Fruit fly (Drosophila melanogaster) whole organism, embryonic: ENCODE data around the gene CG14205.

Experiments
- ATbp ChIP-seq: fragments of 200-800 bp; sonication (Bioruptor generic); optimal IDR thresholded peaks from 2 replicates; lab custom pipeline; 2017; ENCODE audit warnings: missing biosample characterization, mild to moderate bottlenecking, missing genetic modification characterization, missing genetic modification reagents
- C15 ChIP-seq: fragments of 200-800 bp; sonication (Bioruptor generic); IDR thresholded peaks from 3 replicates; pipeline ENCODE4 v1.3.6; 2022; ENCODE audit warnings: missing biosample characterization, missing genetic modification characterization
- CG11456 ChIP-seq: fragments of 200-800 bp; sonication (Bioruptor generic); IDR thresholded peaks from 3 replicates; pipeline ENCODE4 v1.3.6; 2022; ENCODE audit warnings: missing biosample characterization, missing genetic modification characterization
- CG12236 ChIP-seq: fragments of 200-800 bp; sonication (Bioruptor generic); optimal IDR thresholded peaks from 2 replicates; lab custom pipeline; 2016; ENCODE audit warnings: missing biosample characterization, missing genetic modification characterization
- CG14710 ChIP-seq: fragments of 200-800 bp; sonication (Bioruptor generic); optimal IDR thresholded peaks from 3 replicates; lab custom pipeline; 2019; ENCODE audit warnings: missing biosample characterization, mild to moderate bottlenecking, missing genetic modification characterization, moderate library complexity
- CG15011 ChIP-seq: fragments of 200-800 bp; sonication (Bioruptor generic); optimal IDR thresholded peaks from 3 replicates; lab custom pipeline; 2018; ENCODE audit warnings: missing biosample characterization, mild to moderate bottlenecking, missing genetic modification characterization
- CG18476 ChIP-seq: fragments of 200-800 bp; sonication (Bioruptor generic); optimal IDR thresholded peaks from 2 replicates; lab custom pipeline; 2016; ENCODE audit warnings: missing biosample characterization, mild to moderate bottlenecking, missing genetic modification characterization
- CG2120 ChIP-seq: fragments of 200-800 bp; sonication (Bioruptor generic); optimal IDR thresholded peaks from 3 replicates; lab custom pipeline; 2016; ENCODE audit warnings: missing biosample characterization, missing genetic modification characterization
- CG2712 ChIP-seq: fragments of 200-800 bp; optimal IDR thresholded peaks from 3 replicates; lab custom pipeline; 2019; ENCODE audit warnings: missing biosample characterization, mild to moderate bottlenecking, missing genetic modification characterization, moderate library complexity
- CG32532 ChIP-seq: fragments of 200-800 bp; sonication (Bioruptor generic); IDR thresholded peaks from 2 replicates; pipeline ENCODE4 v1.3.6; 2022; ENCODE audit warnings: missing biosample characterization, missing genetic modification characterization
- CG3995 ChIP-seq: fragments of 200-800 bp; sonication (Bioruptor generic); optimal IDR thresholded peaks from 3 replicates; lab custom pipeline; 2016; ENCODE audit warnings: missing biosample characterization, missing genetic modification characterization
- CG4328 ChIP-seq: fragments of 200-800 bp; sonication (Bioruptor generic); optimal IDR thresholded peaks from 3 replicates; lab custom pipeline; 2017; ENCODE audit warnings: missing biosample characterization, missing genetic modification reagents, missing genetic modification characterization
- CG4404 ChIP-seq: fragments of 200-800 bp; sonication (Bioruptor generic); IDR thresholded peaks from 2 replicates; pipeline ENCODE4 v1.3.6; 2022; ENCODE audit warnings: missing biosample characterization, missing genetic modification characterization
- CG4617 ChIP-seq: fragments of 200-800 bp; sonication (Bioruptor generic); optimal IDR thresholded peaks from 3 replicates; lab custom pipeline; 2016; ENCODE audit warnings: missing biosample characterization, missing genetic modification characterization, borderline replicate concordance
- CG4707 ChIP-seq: fragments of 200-800 bp; sonication (Bioruptor generic); optimal IDR thresholded peaks from 2 replicates; lab custom pipeline; 2018; ENCODE audit warnings: missing biosample characterization, mild to moderate bottlenecking, missing genetic modification characterization, moderate library complexity
- CG5180 ChIP-seq: fragments of 200-800 bp; sonication (Bioruptor generic); optimal IDR thresholded peaks from 3 replicates; lab custom pipeline; 2017; ENCODE audit warnings: missing biosample characterization, missing genetic modification characterization, mild to moderate bottlenecking, moderate library complexity, missing genetic modification reagents
- CG7357 ChIP-seq: fragments of 200-800 bp; sonication (Bioruptor generic); IDR thresholded peaks from 3 replicates; pipeline ENCODE4 v1.3.6; 2022; ENCODE audit warnings: missing biosample characterization, missing genetic modification characterization
- CG7839 ChIP-seq: fragments of 200-800 bp; sonication (Bioruptor generic); optimal IDR thresholded peaks from 3 replicates; lab custom pipeline; 2018; ENCODE audit warnings: missing biosample characterization, mild to moderate bottlenecking, missing genetic modification characterization, moderate library complexity
- CG8388 ChIP-seq: fragments of 200-800 bp; sonication (Bioruptor generic); optimal IDR thresholded peaks from 2 replicates; lab custom pipeline; 2019; ENCODE audit warnings: missing biosample characterization, mild to moderate bottlenecking, missing genetic modification characterization, moderate library complexity
- CG9437 ChIP-seq: fragments of 200-800 bp; sonication (Bioruptor generic); optimal IDR thresholded peaks from 2 replicates; lab custom pipeline; 2018; ENCODE audit warnings: missing biosample characterization, mild to moderate bottlenecking, missing genetic modification characterization
- CG9797 ChIP-seq: fragments of 200-800 bp; sonication (Bioruptor generic); optimal IDR thresholded peaks from 3 replicates; lab custom pipeline; 2018; ENCODE audit warnings: missing biosample characterization, mild to moderate bottlenecking, missing genetic modification characterization
- Elba2 ChIP-seq: fragments of 200-800 bp; sonication (Bioruptor generic); optimal IDR thresholded peaks from 3 replicates; lab custom pipeline; 2016; ENCODE audit warnings: missing biosample characterization, missing genetic modification characterization
- Ets97D ChIP-seq: fragments of 200-800 bp; sonication (Bioruptor generic); optimal IDR thresholded peaks from 3 replicates; lab custom pipeline; 2016; ENCODE audit warnings: missing biosample characterization, missing genetic modification characterization
- Gsc ChIP-seq: fragments of 200-800 bp; sonication (Bioruptor generic); IDR thresholded peaks from 2 replicates; pipeline ENCODE4 v1.3.6; 2022; ENCODE audit warnings: missing biosample characterization, missing genetic modification characterization
- Hmx ChIP-seq: fragments of 200-800 bp; sonication (Bioruptor generic); optimal IDR thresholded peaks from 2 replicates; lab custom pipeline; 2016; ENCODE audit warnings: missing biosample characterization, missing genetic modification characterization
- MBD-R2 ChIP-seq: fragments of 200-800 bp; sonication (Bioruptor generic); IDR thresholded peaks from 2 replicates; pipeline ENCODE4 v1.3.6; 2022; ENCODE audit warnings: missing biosample characterization, missing genetic modification characterization
- Myb ChIP-seq: fragments of 200-800 bp; sonication (Bioruptor generic); optimal IDR thresholded peaks from 2 replicates; lab custom pipeline; 2016; ENCODE audit warnings: missing biosample characterization, missing genetic modification characterization
- NfI ChIP-seq: fragments of 200-800 bp; sonication (Bioruptor generic); optimal IDR thresholded peaks from 3 replicates; lab custom pipeline; 2018; ENCODE audit warnings: missing biosample characterization, mild to moderate bottlenecking, missing genetic modification characterization, moderate library complexity
- Poxn ChIP-seq: fragments of 200-800 bp; sonication (Bioruptor generic); IDR thresholded peaks from 2 replicates; pipeline ENCODE4 v1.3.6; 2022; ENCODE audit warnings: missing biosample characterization, missing genetic modification characterization
- Vsx1 ChIP-seq: fragments of 200-800 bp; sonication (Bioruptor generic); optimal IDR thresholded peaks from 2 replicates; lab custom pipeline; 2017; ENCODE audit warnings: missing biosample characterization, mild to moderate bottlenecking, missing genetic modification characterization, missing genetic modification reagents
- az2 ChIP-seq: fragments of 200-800 bp; sonication (Bioruptor generic); optimal IDR thresholded peaks from 3 replicates; lab custom pipeline; 2016; ENCODE audit warnings: missing biosample characterization, missing genetic modification characterization
- ci ChIP-seq: fragments of 200-800 bp; sonication (Bioruptor generic); IDR thresholded peaks from 3 replicates; pipeline ENCODE4 v1.3.6; 2022; ENCODE audit warnings: missing biosample characterization, missing genetic modification characterization
- emc ChIP-seq: fragments of 200-800 bp; sonication (Bioruptor generic); optimal IDR thresholded peaks from 2 replicates; lab custom pipeline; 2016; ENCODE audit warnings: missing biosample characterization, missing genetic modification characterization
- gcm ChIP-seq: fragments of 200-800 bp; sonication (Bioruptor generic); optimal IDR thresholded peaks from 2 replicates; lab custom pipeline; 2019; ENCODE audit warnings: missing biosample characterization, mild to moderate bottlenecking, missing genetic modification characterization, moderate library complexity
- grn ChIP-seq: fragments of 200-800 bp; sonication (Bioruptor generic); optimal IDR thresholded peaks from 3 replicates; lab custom pipeline; 2017; ENCODE audit warnings: missing biosample characterization, missing genetic modification characterization
- hkb ChIP-seq, 2 experiments: fragments of 200-800 bp in 1 of 2; fragments of >200 bp in 1 of 2; sonication (Bioruptor generic) in 1 of 2; IDR thresholded peaks in 1 of 2; optimal IDR thresholded peaks in 1 of 2; 2 replicates each; pipeline versions ENCODE4 v1.3.6 to Lab custom; 2017 to 2022; ENCODE audit warnings: missing biosample characterization in 1 of 2, missing genetic modification characterization in 1 of 2
- kay ChIP-seq: fragments of 200-800 bp; sonication (Bioruptor generic); optimal IDR thresholded peaks from 2 replicates; lab custom pipeline; 2016; ENCODE audit warnings: missing biosample characterization, missing genetic modification characterization
- klu ChIP-seq: fragments of 200-800 bp; sonication (Bioruptor generic); IDR thresholded peaks from 2 replicates; pipeline ENCODE4 v1.3.6; 2022; ENCODE audit warnings: missing biosample characterization, missing genetic modification characterization
- maf-S ChIP-seq: fragments of 200-800 bp; sonication (Bioruptor generic); optimal IDR thresholded peaks from 2 replicates; lab custom pipeline; 2016; ENCODE audit warnings: missing biosample characterization, missing genetic modification characterization
- nerfin-1 ChIP-seq: fragments of 200-800 bp; sonication (Bioruptor generic); optimal IDR thresholded peaks from 3 replicates; lab custom pipeline; 2019; ENCODE audit warnings: missing biosample characterization, mild to moderate bottlenecking, missing genetic modification characterization, moderate library complexity
- seq ChIP-seq: fragments of 200-800 bp; sonication (Bioruptor generic); IDR thresholded peaks from 2 replicates; pipeline ENCODE4 v1.3.6; 2022; ENCODE audit warnings: missing biosample characterization, missing genetic modification characterization
- sisA ChIP-seq: fragments of 200-800 bp; sonication (Bioruptor generic); IDR thresholded peaks from 2 replicates; pipeline ENCODE4 v1.3.6; 2022; ENCODE audit warnings: missing biosample characterization, missing genetic modification characterization
- sqz ChIP-seq: fragments of 200-800 bp; sonication (Bioruptor generic); optimal IDR thresholded peaks from 3 replicates; lab custom pipeline; 2018; ENCODE audit warnings: missing biosample characterization, mild to moderate bottlenecking, missing genetic modification characterization
- stc ChIP-seq: fragments of 200-800 bp; sonication (Bioruptor generic); IDR thresholded peaks from 2 replicates; pipeline ENCODE4 v1.3.6; 2022; ENCODE audit warnings: missing biosample characterization, missing genetic modification characterization
- tin ChIP-seq: fragments of 200-800 bp; sonication (Bioruptor generic); optimal IDR thresholded peaks from 3 replicates; lab custom pipeline; 2016; ENCODE audit warnings: missing biosample characterization, missing genetic modification characterization
- trem ChIP-seq: fragments of 200-800 bp; optimal IDR thresholded peaks from 3 replicates; lab custom pipeline; 2019; ENCODE audit warnings: missing biosample characterization, mild to moderate bottlenecking, missing genetic modification characterization, moderate library complexity
- twi ChIP-seq: fragments of 200-800 bp; optimal IDR thresholded peaks from 2 replicates; lab custom pipeline; 2019; ENCODE audit warnings: missing biosample characterization, mild to moderate bottlenecking, missing genetic modification characterization, moderate library complexity
- unc-4 ChIP-seq: fragments of 200-800 bp; sonication (Bioruptor generic); IDR thresholded peaks from 2 replicates; pipeline ENCODE4 v1.3.6; 2022; ENCODE audit warnings: missing biosample characterization, missing genetic modification characterization; ENCODE audit not compliant: partially characterized antibody
- z ChIP-seq: fragments of 200-800 bp; sonication (Bioruptor generic); IDR thresholded peaks from 3 replicates; pipeline ENCODE4 v1.3.6; 2022; ENCODE audit warnings: missing biosample characterization, missing genetic modification characterization

Gene CG14205

DNA sequence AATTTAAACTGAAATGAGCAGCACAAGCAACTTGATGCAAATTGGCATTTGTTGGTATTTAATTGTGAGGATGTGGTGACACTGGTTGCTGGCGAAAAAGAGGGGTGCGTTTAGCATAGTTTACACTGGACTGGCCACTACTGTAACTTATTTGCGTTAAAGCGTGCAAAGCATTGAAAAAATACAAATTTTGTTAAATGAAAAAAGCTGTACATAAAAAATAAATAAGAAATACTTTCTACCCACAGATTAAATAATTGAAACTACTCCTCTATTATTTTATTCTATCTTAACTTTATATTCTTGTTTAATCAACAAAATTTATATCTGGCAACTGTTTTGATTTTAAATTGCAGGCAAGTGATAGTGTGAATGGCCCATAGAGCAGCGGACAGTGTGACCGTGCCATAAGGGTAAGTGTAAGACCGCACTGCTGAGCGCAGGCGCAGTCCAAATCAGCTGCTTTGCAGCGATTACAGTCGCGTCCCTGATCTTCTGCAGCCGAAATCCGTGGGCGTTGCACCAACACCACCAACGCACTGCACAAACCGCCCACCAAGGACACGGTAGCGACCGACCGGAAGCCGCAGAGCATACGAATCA is 26.6 kb upstream of the CG14205 start, which contains the start of the genes Grip84 and car (continued):
- TF ChIP-seq CG12236 (GFP tag; lab: Kevin White, UChicago) (peak; percentile 31), hkb (optimal IDR thresholded peaks at IDR 0.05; lab: Kevin White, UChicago) (no peak), hkb (GFP tag; IDR thresholded peaks at IDR 0.05; lab: Robert Waterston, UW) (peak; percentile 60; the same call in 1 of the 2 replicates), sisA (GFP tag; lab: Robert Waterston, UW) (peak; percentile 67; the same call in 1 of the 2 replicates), tin (GFP tag; lab: Kevin White, UChicago) (peak; percentile 58), z (GFP tag; lab: Robert Waterston, UW) (no peak), CG3995 (GFP tag; lab: Kevin White, UChicago) (peak; percentile 45), maf-S (GFP tag; lab: Kevin White, UChicago) (peak; percentile 48), Vsx1 (no peak), NfI (GFP tag; lab: Kevin White, UChicago) (peak; percentile 68), CG32532 (GFP tag; lab: Robert Waterston, UW) (peak; percentile 93), CG18476 (GFP tag; lab: Kevin White, UChicago) (peak; percentile 55), sqz (no peak), ATbp (no peak), trem (tag; lab: Kevin White, UChicago) (peak; percentile 60), emc (GFP tag; lab: Kevin White, UChicago) (no peak), CG2712 (tag; lab: Kevin White, UChicago) (peak; percentile 76), klu (GFP tag; lab: Robert Waterston, UW) (peak; percentile 66; the same call in 1 of the 2 replicates), C15 (0 out of 3 replicates have a peak, but pooled peaks have one; percentile 31), kay (GFP tag; lab: Kevin White, UChicago) (peak; percentile 26), nerfin-1 (tag; lab: Kevin White, UChicago) (peak; percentile 57), Poxn (GFP tag; lab: Robert Waterston, UW) (0 out of 2 replicates have a peak, but pooled peaks have one; percentile 22), az2 (GFP tag; lab: Kevin White, UChicago) (peak; percentile 69), CG7357 (GFP tag; lab: Robert Waterston, UW) (peak; percentile 97), ci (GFP tag; lab: Robert Waterston, UW) (0 out of 3 replicates have a peak, but pooled peaks have one; percentile 5), Ets97D (peak; percentile 49), CG8388 (GFP tag; lab: Kevin White, UChicago) (peak; percentile 55), unc-4 (GFP tag; lab: Robert Waterston, UW) (no peak), Gsc (GFP tag; lab: Robert Waterston, UW) (no peak), CG2120 (GFP tag; lab: Kevin White, UChicago) (peak; percentile 80), twi (tag; lab: Kevin White, UChicago) (peak; percentile 68), stc (GFP tag; lab: Robert Waterston, UW) (no peak), CG11456 (GFP tag; lab: Robert Waterston, UW) (0 out of 3 replicates have a peak, but pooled peaks have one; percentile 8), CG5180 (GFP tag; lab: Kevin White, UChicago) (no peak), CG15011 (GFP tag; lab: Kevin White, UChicago) (no peak), CG4617 (GFP tag; lab: Kevin White, UChicago) (peak; percentile 7), CG4707 (GFP tag; lab: Kevin White, UChicago) (no peak), Myb (GFP tag; lab: Kevin White, UChicago) (peak; percentile 25), CG14710 (tag; lab: Kevin White, UChicago) (peak; percentile 99), CG4404 (peak; percentile 71), CG9437 (GFP tag; lab: Kevin White, UChicago) (peak; percentile 56), CG4328 (peak; percentile 47), MBD-R2 (GFP tag; lab: Robert Waterston, UW) (peak; percentile 93), CG7839 (no peak), Elba2 (GFP tag; lab: Kevin White, UChicago) (peak; percentile 41), gcm (peak; percentile 51), Hmx (GFP tag; lab: Kevin White, UChicago) (peak; percentile 22), CG9797 (GFP tag; lab: Kevin White, UChicago) (peak; percentile 77), seq (GFP tag; lab: Robert Waterston, UW) (peak; percentile 28; the same call in 1 of the 2 replicates), grn (GFP tag; lab: Kevin White, UChicago) (no peak)
